Worm (Caenorhabditis elegans): ENCODE measurements around the gene gly-9.

DNA sequence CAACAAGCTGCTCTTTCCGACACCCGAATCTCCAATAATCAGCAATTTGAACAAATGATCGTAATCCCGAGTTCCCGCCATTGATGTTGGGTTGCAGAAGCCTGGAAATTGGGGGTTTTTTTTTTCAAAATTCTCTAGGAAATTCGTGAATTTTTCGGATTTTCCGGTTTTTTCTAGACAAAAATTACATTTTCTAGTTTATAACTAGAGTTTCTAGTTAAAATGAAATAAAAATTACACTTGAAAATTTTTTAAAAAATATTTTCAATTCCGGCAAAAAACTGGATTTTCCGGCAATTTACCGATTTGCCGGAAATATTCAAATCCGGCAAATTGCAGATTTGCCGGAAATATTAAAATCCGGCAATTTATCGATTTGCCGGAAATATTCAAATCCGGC, 21.1 kb upstream of the gly-9 start, which contains the start of gene rab-35:
- no peak for TF ChIP-seq hlh-1 (tag; optimal IDR thresholded peaks at IDR 0.05)
- no peak for TF ChIP-seq ztf-11 (tag; optimal IDR thresholded peaks at IDR 0.05)
- no peak for TF ChIP-seq lin-13 (tag; optimal IDR thresholded peaks at IDR 0.05)
